Worm (Caenorhabditis elegans): ENCODE results near the gene F44A6.3.

ce11 chrX:10245617-10246016, 33.0 kb downstream of the F44A6.3 start:
- TF ChIP-seq nhr-237 (tag; optimal IDR thresholded peaks at IDR 0.05) = no peak
- TF ChIP-seq nhr-102 (tag; optimal IDR thresholded peaks at IDR 0.05) = no peak
- no peak for TF ChIP-seq nhr-48 (tag; optimal IDR thresholded peaks at IDR 0.05)
- no peak for TF ChIP-seq ZK337.2 (GFP tag; IDR thresholded peaks at IDR 0.05)
- no peak for TF ChIP-seq madf-9 (GFP tag; conservative IDR thresholded peaks at IDR 0.05)
- no peak for TF ChIP-seq lsy-2 (tag; optimal IDR thresholded peaks at IDR 0.05)
- peak in 1 of 2 experiments; percentile 59 for TF ChIP-seq unc-62 (GFP tag; optimal IDR thresholded peaks at IDR 0.05 in 1 of 2)
- TF ChIP-seq unc-62 (tag; optimal IDR thresholded peaks at IDR 0.05) = no peak
- no peak for TF ChIP-seq fkh-10 (GFP tag; optimal IDR thresholded peaks at IDR 0.05)
- TF ChIP-seq zag-1 (tag; optimal IDR thresholded peaks at IDR 0.05) = no peak
- no peak for TF ChIP-seq nhr-28 (tag; optimal IDR thresholded peaks at IDR 0.05)
- no peak for TF ChIP-seq zip-2 (tag; optimal IDR thresholded peaks at IDR 0.05)
- TF ChIP-seq nhr-77 (tag; optimal IDR thresholded peaks at IDR 0.05) = no peak
- TF ChIP-seq hlh-11 (tag; optimal IDR thresholded peaks at IDR 0.05) = no peak
- no peak for TF ChIP-seq dve-1 (tag; optimal IDR thresholded peaks at IDR 0.05; ENCODE audit: insufficient read depth)
